Worm (Caenorhabditis elegans) whole organism, L4 larva: Measurements from ENCODE around the gene sqv-1.
A peak's percentile ranks its signal among the peaks of the same experiment; 100 is the strongest.

Source experiments
- F10B5.3 ChIP-seq: sonication (generic microtip); optimal IDR thresholded peaks from 2 replicates; lab custom pipeline; 2016; ENCODE audit warnings: mild to moderate bottlenecking, missing genetic modification characterization, missing compliant biosample characterization
- F26F4.8 ChIP-seq: fragments of 200-800 bp; sonication (Bioruptor generic); conservative IDR thresholded peaks from 2 replicates; pipeline ENCODE4 v1.3.6; 2022; ENCODE audit warnings: missing genetic modification characterization, missing compliant biosample characterization
- F44E2.7 ChIP-seq: fragments of 200-800 bp; sonication (Bioruptor generic); IDR thresholded peaks from 2 replicates; pipeline ENCODE4 v2.1.2; 2022; ENCODE audit warnings: missing genetic modification characterization, missing compliant biosample characterization
- R02D3.7 ChIP-seq: fragments of 150-350 bp; sonication (generic microtip); optimal IDR thresholded peaks from 3 replicates; lab custom pipeline; 2014; ENCODE audit warnings: missing biosample characterization, missing genetic modification characterization
- T20F7.1 ChIP-seq: fragments of 200-800 bp; sonication (Bioruptor generic); optimal IDR thresholded peaks from 2 replicates; lab custom pipeline; 2018; ENCODE audit warnings: mild to moderate bottlenecking, missing genetic modification characterization, missing compliant biosample characterization
- Y105C5A.15 ChIP-seq: fragments of 200-800 bp; sonication (Bioruptor generic); IDR thresholded peaks from 2 replicates; pipeline ENCODE4 v1.3.6; 2022; ENCODE audit warnings: missing genetic modification characterization, missing compliant biosample characterization
- aha-1 ChIP-seq: fragments of 150-350 bp; peaks from one replicate; lab custom pipeline; 2014; ENCODE audit warnings: missing biosample characterization, missing genetic modification characterization
- ama-1 ChIP-seq: fragments of 150-350 bp; optimal IDR thresholded peaks from 2 replicates; lab custom pipeline; 2014; ENCODE audit warnings: inconsistent platforms, mixed read lengths
- arid-1 ChIP-seq: fragments of 200-800 bp; sonication (Bioruptor generic); conservative IDR thresholded peaks from 2 replicates; pipeline ENCODE4 v1.3.6; 2022; ENCODE audit warnings: missing genetic modification reagents, missing genetic modification characterization, missing compliant biosample characterization
- ceh-20 ChIP-seq: fragments of 200-800 bp; sonication (Bioruptor generic); IDR thresholded peaks from 2 replicates; pipeline ENCODE4 v1.3.6; 2022; ENCODE audit warnings: missing genetic modification reagents, missing genetic modification characterization, missing compliant biosample characterization
- ceh-82 ChIP-seq: sonication (generic microtip); optimal IDR thresholded peaks from 2 replicates; lab custom pipeline; 2017; ENCODE audit warnings: missing biosample characterization, missing genetic modification characterization
- ces-1 ChIP-seq: fragments of 150-350 bp; sonication (generic microtip); optimal IDR thresholded peaks from 4 replicates; lab custom pipeline; 2014; ENCODE audit warnings: missing biosample characterization, missing genetic modification reagents, missing genetic modification characterization
- ctbp-1 ChIP-seq: fragments of 200-800 bp; sonication (Bioruptor generic); IDR thresholded peaks from 2 replicates; pipeline ENCODE4 v1.3.6; 2022; ENCODE audit warnings: missing genetic modification reagents, missing genetic modification characterization, missing compliant biosample characterization
- daf-12 ChIP-seq: fragments of 150-350 bp; optimal IDR thresholded peaks from 2 replicates; lab custom pipeline; 2014; ENCODE audit warnings: missing biosample characterization, missing genetic modification reagents, missing genetic modification characterization
- dmd-8 ChIP-seq: fragments of 200-800 bp; sonication (Bioruptor generic); IDR thresholded peaks from 2 replicates; pipeline ENCODE4 v1.3.6; 2022; ENCODE audit warnings: missing genetic modification characterization, missing compliant biosample characterization
- fkh-10 ChIP-seq: fragments of 150-350 bp; optimal IDR thresholded peaks from 2 replicates; lab custom pipeline; 2014; ENCODE audit warnings: missing biosample characterization, missing genetic modification reagents, missing genetic modification characterization
- fos-1 ChIP-seq: fragments of 150-350 bp; optimal IDR thresholded peaks from 2 replicates; lab custom pipeline; 2014; ENCODE audit warnings: missing biosample characterization, missing genetic modification characterization
- hif-1 ChIP-seq, 2 experiments: sonication (generic microtip); optimal IDR thresholded peaks; 2 replicates each; lab custom pipeline; 2016 to 2017; ENCODE audit warnings: missing compliant biosample characterization in 2 of 2, missing genetic modification characterization in 2 of 2, missing genetic modification reagents in 2 of 2, missing genotype in 2 of 2, mild to moderate bottlenecking in 1 of 2
- hlh-11 ChIP-seq: fragments of 200-800 bp; sonication (Bioruptor generic); optimal IDR thresholded peaks from 2 replicates; lab custom pipeline; 2018; ENCODE audit warnings: mild to moderate bottlenecking, missing genetic modification characterization, missing compliant biosample characterization
- lim-7 ChIP-seq: fragments of 200-800 bp; sonication (Bioruptor generic); IDR thresholded peaks from 2 replicates; pipeline ENCODE4 v1.3.6; 2022; ENCODE audit warnings: missing genetic modification characterization, missing compliant biosample characterization
- lin-1 ChIP-seq: fragments of 200-800 bp; sonication (Bioruptor generic); IDR thresholded peaks from 2 replicates; pipeline ENCODE4 v1.3.6; 2022; ENCODE audit warnings: missing genetic modification reagents, missing genetic modification characterization, missing compliant biosample characterization
- lin-29 ChIP-seq: fragments of 200-800 bp; sonication (Bioruptor generic); IDR thresholded peaks from 2 replicates; pipeline ENCODE4 v1.3.6; 2022; ENCODE audit warnings: missing genetic modification reagents, missing genetic modification characterization, missing compliant biosample characterization
- lin-38 ChIP-seq: fragments of 200-800 bp; sonication (Bioruptor generic); IDR thresholded peaks from 2 replicates; pipeline ENCODE4 v1.3.6; 2022; ENCODE audit warnings: missing genetic modification reagents, missing genetic modification characterization, missing compliant biosample characterization
- lsy-2 ChIP-seq, 2 experiments: fragments of 150-350 bp in 1 of 2; sonication (generic microtip) in 1 of 2; optimal IDR thresholded peaks; 2 replicates each; lab custom pipeline; 2014 to 2017; ENCODE audit warnings: missing biosample characterization in 2 of 2, missing genetic modification characterization in 2 of 2
- madf-5 ChIP-seq, 2 experiments: fragments of 200-800 bp; sonication (Bioruptor generic); IDR thresholded peaks; 2 replicates each; pipeline ENCODE4 v1.3.6; 2022; ENCODE audit warnings: missing compliant biosample characterization in 2 of 2, missing genetic modification characterization in 2 of 2
- madf-9 ChIP-seq: fragments of 200-800 bp; sonication (Bioruptor generic); conservative IDR thresholded peaks from 2 replicates; pipeline ENCODE4 v1.3.6; 2022; ENCODE audit warnings: missing genetic modification reagents, missing genetic modification characterization, missing compliant biosample characterization
- mdl-1 ChIP-seq, 2 experiments: fragments of 150-350 bp in 1 of 2; sonication (generic microtip) in 1 of 2; optimal IDR thresholded peaks; 2 replicates each; lab custom pipeline; 2014 to 2017; ENCODE audit warnings: missing biosample characterization in 2 of 2, missing genetic modification characterization in 2 of 2
- mep-1 ChIP-seq: fragments of 150-350 bp; sonication (generic microtip); optimal IDR thresholded peaks from 3 replicates; lab custom pipeline; 2014; ENCODE audit warnings: missing biosample characterization, missing genetic modification characterization
- mes-2 ChIP-seq: sonication (generic microtip); optimal IDR thresholded peaks from 2 replicates; lab custom pipeline; 2016; ENCODE audit warnings: missing genotype, mild to moderate bottlenecking, missing genetic modification characterization, missing compliant biosample characterization; ENCODE audit not compliant: poor library complexity, severe bottlenecking
- nhr-11 ChIP-seq: fragments of 150-350 bp; optimal IDR thresholded peaks from 2 replicates; lab custom pipeline; 2014; ENCODE audit warnings: missing biosample characterization, missing genetic modification characterization
- nhr-111 ChIP-seq: fragments of 200-800 bp; sonication (Bioruptor generic); optimal IDR thresholded peaks from 2 replicates; lab custom pipeline; 2018; ENCODE audit warnings: mild to moderate bottlenecking, missing genetic modification characterization, missing compliant biosample characterization
- nhr-28 ChIP-seq: fragments of 150-350 bp; optimal IDR thresholded peaks from 2 replicates; lab custom pipeline; 2014; ENCODE audit warnings: missing biosample characterization, missing genetic modification characterization
- nhr-48 ChIP-seq: sonication (generic microtip); optimal IDR thresholded peaks from 2 replicates; lab custom pipeline; 2016; ENCODE audit warnings: mild to moderate bottlenecking, missing genetic modification characterization, missing compliant biosample characterization
- nhr-6 ChIP-seq: fragments of 150-350 bp; optimal IDR thresholded peaks from 2 replicates; lab custom pipeline; 2014; ENCODE audit warnings: missing biosample characterization, missing genetic modification characterization
- nhr-76 ChIP-seq: fragments of 150-350 bp; optimal IDR thresholded peaks from 2 replicates; lab custom pipeline; 2014; ENCODE audit warnings: missing biosample characterization, missing genetic modification characterization
- php-3 ChIP-seq: fragments of 200-800 bp; sonication (Bioruptor generic); IDR thresholded peaks from 2 replicates; pipeline ENCODE4 v1.3.6; 2022; ENCODE audit warnings: missing genetic modification reagents, missing genetic modification characterization, missing compliant biosample characterization
- pqm-1 ChIP-seq: sonication (generic microtip); optimal IDR thresholded peaks from 2 replicates; lab custom pipeline; 2017; ENCODE audit warnings: missing biosample characterization, missing genetic modification characterization
- rbr-2 ChIP-seq: sonication (generic microtip); optimal IDR thresholded peaks from 2 replicates; lab custom pipeline; 2016; ENCODE audit warnings: missing genotype, missing genetic modification characterization, missing compliant biosample characterization
- saeg-2 ChIP-seq: fragments of 200-800 bp; sonication (Bioruptor generic); IDR thresholded peaks from 2 replicates; pipeline ENCODE4 v1.3.6; 2022; ENCODE audit warnings: missing genetic modification reagents, missing genetic modification characterization, missing compliant biosample characterization
- snpc-4 ChIP-seq: fragments of 150-350 bp; optimal IDR thresholded peaks from 2 replicates; lab custom pipeline; 2014; ENCODE audit warnings: missing biosample characterization, missing genetic modification characterization
- spr-1 ChIP-seq: sonication (generic microtip); optimal IDR thresholded peaks from 2 replicates; lab custom pipeline; 2016; ENCODE audit warnings: mild to moderate bottlenecking, missing genetic modification characterization, missing compliant biosample characterization
- tag-97 ChIP-seq: fragments of 200-800 bp; sonication (Bioruptor generic); IDR thresholded peaks from 2 replicates; pipeline ENCODE4 v1.3.6; 2022; ENCODE audit warnings: missing genetic modification characterization, missing compliant biosample characterization
- unc-39 ChIP-seq: sonication (generic microtip); optimal IDR thresholded peaks from 2 replicates; lab custom pipeline; 2017; ENCODE audit warnings: missing biosample characterization, missing genetic modification characterization
- unc-62 ChIP-seq, 3 experiments: fragments of 150-350 bp in 1 of 3; sonication (generic microtip); optimal IDR thresholded peaks in 2 of 3; peaks in 1 of 3; 1 replicate in 1 of 3; 2 replicates in 2 of 3; lab custom pipeline; 2014 to 2017; ENCODE audit warnings: missing biosample characterization in 3 of 3, missing genetic modification characterization in 3 of 3, missing genetic modification reagents in 3 of 3, missing genotype in 1 of 3
- zfp-3 ChIP-seq: fragments of 200-800 bp; sonication (Bioruptor generic); conservative IDR thresholded peaks from 2 replicates; pipeline ENCODE4 v1.3.6; 2022; ENCODE audit warnings: missing genetic modification reagents, missing genetic modification characterization, missing compliant biosample characterization
- zip-2 ChIP-seq: fragments of 150-350 bp; optimal IDR thresholded peaks from 2 replicates; lab custom pipeline; 2014; ENCODE audit warnings: missing biosample characterization, missing genetic modification characterization
- ztf-11 ChIP-seq: fragments of 150-350 bp; optimal IDR thresholded peaks from 2 replicates; lab custom pipeline; 2014; ENCODE audit warnings: missing biosample characterization, missing genetic modification characterization
- ztf-7 ChIP-seq: fragments of 150-350 bp; optimal IDR thresholded peaks from 2 replicates; lab custom pipeline; 2014; ENCODE audit warnings: missing biosample characterization, missing genetic modification characterization

The sqv-1 gene

DNA sequence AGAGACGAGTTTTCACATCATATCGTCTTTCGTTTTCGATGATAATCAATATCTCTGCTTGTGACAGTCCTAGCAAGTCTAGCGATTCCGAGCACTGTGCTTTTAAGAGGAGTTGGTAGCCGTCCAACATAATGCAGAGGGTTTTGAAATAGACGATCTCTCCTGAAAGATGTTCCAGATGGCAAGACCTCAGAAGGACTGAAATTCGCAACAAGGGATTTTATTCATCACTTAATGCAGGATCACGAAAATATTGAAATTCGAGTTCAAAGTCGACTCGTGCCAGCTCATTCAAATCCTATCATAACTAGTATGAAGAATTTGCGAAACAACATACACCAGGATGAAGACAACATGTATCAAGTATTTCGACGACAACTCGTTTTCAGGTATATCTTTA, 16.6 kb downstream of the sqv-1 start, which contains the start of gene D2096.7 (continued):
- TF ChIP-seq nhr-76 (tag; lab: Kevin White, UChicago): no peak
- TF ChIP-seq saeg-2 (GFP tag; lab: Robert Waterston, UW): peak; percentile 47; the same call in 1 of the 2 replicates
- TF ChIP-seq ctbp-1 (GFP tag; lab: Robert Waterston, UW): peak; percentile 66
- TF ChIP-seq lin-29 (GFP tag; lab: Robert Waterston, UW): no peak
- no peak for TF ChIP-seq madf-9 (GFP tag; lab: Robert Waterston, UW)
- TF ChIP-seq F44E2.7: no peak
- no peak for TF ChIP-seq ztf-7
- no peak for TF ChIP-seq nhr-6 (tag; lab: Kevin White, UChicago)
- no peak for TF ChIP-seq nhr-48
- TF ChIP-seq F10B5.3: no peak
- TF ChIP-seq rbr-2 (tag; lab: Kevin White, UChicago): no peak
- no peak for TF ChIP-seq snpc-4 (tag; lab: Kevin White, UChicago)
- TF ChIP-seq madf-5 (GFP tag; IDR thresholded peaks at IDR 0.05; lab: Robert Waterston, UW): peak; percentile 56 to 88; a peak in 2 of 4 replicates
- peak; percentile 66; the same call in 1 of the 2 replicates for TF ChIP-seq lim-7 (GFP tag; lab: Robert Waterston, UW)
- peak; percentile 64; the same call in 1 of the 2 replicates for TF ChIP-seq dmd-8 (GFP tag; lab: Robert Waterston, UW)
- no peak for TF ChIP-seq F26F4.8 (GFP tag; lab: Robert Waterston, UW)
- TF ChIP-seq nhr-28 (tag; lab: Kevin White, UChicago): no peak

DNA sequence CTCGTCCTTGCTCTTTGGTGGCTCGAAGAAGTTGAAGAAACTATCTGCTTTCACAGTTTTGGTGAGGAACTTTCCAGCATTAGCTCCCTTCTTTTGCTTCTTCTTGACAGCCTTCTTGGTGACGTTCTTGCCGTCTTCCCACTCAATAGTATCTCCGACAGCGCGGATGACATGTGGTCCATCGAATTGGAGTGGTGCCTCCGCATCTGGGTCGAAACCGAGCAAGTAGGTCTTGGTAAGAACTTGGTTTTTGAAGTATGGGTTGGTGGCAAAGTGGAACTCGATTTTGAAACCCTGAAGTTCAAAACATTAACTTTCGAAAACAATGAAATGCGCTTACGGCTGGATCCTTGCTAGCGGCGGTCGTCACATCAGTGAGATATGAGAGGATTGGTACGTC, 17.4 kb downstream of the sqv-1 start:
- no peak for TF ChIP-seq spr-1 (tag; lab: Kevin White, UChicago)
- peak; percentile 62 for TF ChIP-seq aha-1 (tag; lab: Kevin White, UChicago)

DNA sequence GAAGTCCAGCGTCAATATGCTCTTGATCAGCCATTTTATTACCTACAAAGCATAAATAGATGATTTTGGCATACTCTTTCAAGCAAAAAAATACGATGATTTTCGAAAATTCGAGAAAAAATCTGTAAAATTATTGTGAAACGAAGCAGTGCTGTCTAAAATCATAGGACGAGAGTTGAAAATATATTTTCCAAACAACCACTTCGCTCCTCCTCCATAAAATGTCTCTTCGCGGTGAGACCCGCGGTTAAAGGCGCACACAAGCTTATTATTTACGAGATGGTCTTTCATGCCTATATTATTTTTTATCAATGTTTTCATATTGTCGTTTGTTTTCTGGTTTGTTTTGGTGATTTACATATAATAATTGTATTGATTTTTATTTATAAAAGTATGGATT, 18.4 kb downstream of the sqv-1 start, which contains the start of gene nap-1:
Gene nap-1, minus strand, starts transcription at position 42 of the 400 bp plus-strand sequence.
- TF ChIP-seq ctbp-1 (GFP tag; lab: Robert Waterston, UW) (no peak), saeg-2 (GFP tag; lab: Robert Waterston, UW) (no peak), T20F7.1 (GFP tag; lab: Kevin White, UChicago) (peak; percentile 73), ceh-82 (tag; lab: Kevin White, UChicago) (no peak), daf-12 (tag; lab: Kevin White, UChicago) (no peak), nhr-28 (tag; lab: Kevin White, UChicago) (peak; percentile 66), tag-97 (GFP tag; lab: Robert Waterston, UW) (no peak), snpc-4 (tag; lab: Kevin White, UChicago) (no peak), mes-2 (tag; lab: Kevin White, UChicago) (no peak), mep-1 (tag; lab: Kevin White, UChicago) (peak; percentile 87), hlh-11 (tag; lab: Kevin White, UChicago) (peak; percentile 59), zfp-3 (GFP tag; lab: Robert Waterston, UW) (no peak), pqm-1 (tag; lab: Kevin White, UChicago) (peak; percentile 20), Y105C5A.15 (no peak), unc-39 (tag; lab: Kevin White, UChicago) (no peak), ztf-11 (no peak), ces-1 (GFP tag; lab: Kevin White, UChicago) (no peak), rbr-2 (tag; lab: Kevin White, UChicago) (peak; percentile 57), unc-62 (GFP tag; optimal IDR thresholded peaks at IDR 0.05 in 1 of 2; lab: Kevin White, UChicago) (peak in 1 of 2 experiments; percentile 20), unc-62 (tag; optimal IDR thresholded peaks at IDR 0.05; lab: Kevin White, UChicago) (no peak), lin-38 (peak; percentile 58), nhr-11 (tag; lab: Kevin White, UChicago) (peak; percentile 2), fkh-10 (GFP tag; lab: Kevin White, UChicago) (peak; percentile 18), mdl-1 (tag; optimal IDR thresholded peaks at IDR 0.05; lab: Kevin White, UChicago) (peak in 1 of 2 experiments; percentile 12), lsy-2 (tag; optimal IDR thresholded peaks at IDR 0.05; lab: Kevin White, UChicago) (peak; percentile 46 to 92), nhr-111 (GFP tag; lab: Kevin White, UChicago) (no peak), spr-1 (tag; lab: Kevin White, UChicago) (no peak), ceh-20 (GFP tag; lab: Robert Waterston, UW) (no peak), fos-1 (tag; lab: Kevin White, UChicago) (no peak), zip-2 (no peak), ama-1 (lab: Kevin White, UChicago) (no peak), arid-1 (GFP tag; lab: Robert Waterston, UW) (no peak), php-3 (GFP tag; lab: Robert Waterston, UW) (no peak), lin-1 (GFP tag; lab: Robert Waterston, UW) (no peak), hif-1 (tag; optimal IDR thresholded peaks at IDR 0.05; lab: Kevin White, UChicago) (peak in 1 of 2 experiments; percentile 40), R02D3.7 (peak; percentile 91)
